Worm (Caenorhabditis elegans) whole organism, L1 larva: ENCODE measurements around the gene T04H1.5.

Experiments
- C04F5.9 ChIP-seq: sonication (generic microtip); optimal IDR thresholded peaks from 2 replicates; lab custom pipeline; 2016; ENCODE audit warnings: missing genetic modification characterization, missing compliant biosample characterization
- F16B12.6 ChIP-seq: fragments of 150-350 bp; optimal IDR thresholded peaks from 2 replicates; lab custom pipeline; 2014; ENCODE audit warnings: missing biosample characterization, missing genetic modification characterization
- aha-1 ChIP-seq: fragments of 150-350 bp; optimal IDR thresholded peaks from 2 replicates; lab custom pipeline; 2014; ENCODE audit warnings: missing biosample characterization, missing genetic modification characterization
- aly-2 ChIP-seq: fragments of 150-350 bp; optimal IDR thresholded peaks from 2 replicates; lab custom pipeline; 2014; ENCODE audit warnings: missing biosample characterization, missing genetic modification characterization
- ceh-63 ChIP-seq: fragments of 200-800 bp; sonication (Bioruptor generic); optimal IDR thresholded peaks from 2 replicates; lab custom pipeline; 2018; ENCODE audit warnings: mild to moderate bottlenecking, missing genetic modification characterization, missing compliant biosample characterization
- ceh-8 ChIP-seq: fragments of 200-800 bp; sonication (Bioruptor generic); optimal IDR thresholded peaks from 2 replicates; lab custom pipeline; 2018; ENCODE audit warnings: mild to moderate bottlenecking, missing genetic modification characterization, moderate library complexity, missing compliant biosample characterization
- ceh-82 ChIP-seq, 3 experiments: fragments of 150-350 bp in 1 of 3; sonication (generic microtip) in 2 of 3; optimal IDR thresholded peaks; 2 replicates each; lab custom pipeline; 2014 to 2017; ENCODE audit warnings: missing biosample characterization in 3 of 3, missing genetic modification characterization in 3 of 3
- ceh-88 ChIP-seq: fragments of 200-800 bp; sonication (Bioruptor generic); IDR thresholded peaks from 2 replicates; pipeline ENCODE4 v1.3.6; 2022; ENCODE audit warnings: missing genetic modification characterization, missing compliant biosample characterization
- dpl-1 ChIP-seq, 3 experiments: fragments of 150-350 bp in 2 of 3; sonication (generic microtip) in 1 of 3; optimal IDR thresholded peaks; 2 replicates each; lab custom pipeline; 2014 to 2017; ENCODE audit warnings: missing biosample characterization in 3 of 3, missing genetic modification characterization in 3 of 3, missing genetic modification reagents in 3 of 3
- dsc-1 ChIP-seq: sonication (generic microtip); optimal IDR thresholded peaks from 2 replicates; lab custom pipeline; 2016; ENCODE audit warnings: mild to moderate bottlenecking, missing genetic modification characterization, missing compliant biosample characterization
- efl-1 ChIP-seq, 4 experiments: fragments of 150-350 bp; optimal IDR thresholded peaks in 3 of 4; peaks in 1 of 4; 1 replicate in 1 of 4; 2 replicates in 3 of 4; lab custom pipeline; 2014; ENCODE audit warnings: missing biosample characterization in 2 of 4, missing genetic modification characterization in 2 of 4, missing genetic modification reagents in 2 of 4
- elt-3 ChIP-seq, 6 experiments: fragments of 150-350 bp in 1 of 6; sonication (generic microtip); optimal IDR thresholded peaks; 2 replicates each; lab custom pipeline; 2017 to 2018; ENCODE audit warnings: missing biosample characterization in 6 of 6, missing genetic modification characterization in 6 of 6, inconsistent platforms in 1 of 6
- fkh-8 ChIP-seq: sonication (generic microtip); optimal IDR thresholded peaks from 2 replicates; lab custom pipeline; 2016; ENCODE audit warnings: mild to moderate bottlenecking, missing genetic modification characterization, missing compliant biosample characterization
- fos-1 ChIP-seq: fragments of 150-350 bp; optimal IDR thresholded peaks from 2 replicates; lab custom pipeline; 2014; ENCODE audit warnings: missing biosample characterization, missing genetic modification characterization
- hlh-17 ChIP-seq: fragments of 200-800 bp; sonication (Bioruptor generic); optimal IDR thresholded peaks from 2 replicates; lab custom pipeline; 2018; ENCODE audit warnings: missing genetic modification characterization, mild to moderate bottlenecking, missing compliant biosample characterization, moderate library complexity, borderline replicate concordance
- hlh-4 ChIP-seq: sonication (generic microtip); optimal IDR thresholded peaks from 2 replicates; lab custom pipeline; 2016; ENCODE audit warnings: mild to moderate bottlenecking, missing genetic modification characterization, missing compliant biosample characterization
- irx-1 ChIP-seq: sonication (generic microtip); optimal IDR thresholded peaks from 2 replicates; lab custom pipeline; 2016; ENCODE audit warnings: missing genetic modification characterization, missing compliant biosample characterization
- jun-1 ChIP-seq: fragments of 150-350 bp; optimal IDR thresholded peaks from 2 replicates; lab custom pipeline; 2014; ENCODE audit warnings: missing biosample characterization, missing genetic modification reagents, missing genetic modification characterization
- lin-13 ChIP-seq: fragments of 150-350 bp; optimal IDR thresholded peaks from 2 replicates; lab custom pipeline; 2014; ENCODE audit warnings: missing biosample characterization, missing genetic modification reagents, missing genetic modification characterization
- lsy-2 ChIP-seq, 2 experiments: fragments of 150-350 bp; optimal IDR thresholded peaks; 2 replicates each; lab custom pipeline; 2014; ENCODE audit warnings: missing biosample characterization in 2 of 2, missing genetic modification characterization in 2 of 2
- mdl-1 ChIP-seq, 2 experiments: fragments of 150-350 bp; optimal IDR thresholded peaks; 2 replicates each; lab custom pipeline; 2014 to 2017; ENCODE audit warnings: missing biosample characterization in 2 of 2, missing genetic modification characterization in 2 of 2, inconsistent platforms in 1 of 2
- nhr-28 ChIP-seq: fragments of 150-350 bp; optimal IDR thresholded peaks from 2 replicates; lab custom pipeline; 2014; ENCODE audit warnings: missing biosample characterization, missing genetic modification characterization
- nhr-47 ChIP-seq: sonication (generic microtip); optimal IDR thresholded peaks from 2 replicates; lab custom pipeline; 2016; ENCODE audit warnings: mild to moderate bottlenecking, missing genetic modification characterization, moderate library complexity, missing compliant biosample characterization
- nhr-71 ChIP-seq: sonication (generic microtip); optimal IDR thresholded peaks from 2 replicates; lab custom pipeline; 2016; ENCODE audit warnings: mild to moderate bottlenecking, missing genetic modification characterization, moderate library complexity, missing compliant biosample characterization
- nhr-85 ChIP-seq: sonication (generic microtip); peaks from one replicate; lab custom pipeline; 2016; ENCODE audit warnings: missing genetic modification characterization, inconsistent platforms, missing compliant biosample characterization
- pag-3 ChIP-seq: sonication (generic microtip); optimal IDR thresholded peaks from 2 replicates; lab custom pipeline; 2017; ENCODE audit warnings: missing genetic modification characterization, mild to moderate bottlenecking, missing compliant biosample characterization, antibody characterized with exemption, borderline replicate concordance; ENCODE audit not compliant: insufficient read depth
- pax-3 ChIP-seq: fragments of 200-800 bp; sonication (Bioruptor generic); optimal IDR thresholded peaks from 2 replicates; lab custom pipeline; 2018; ENCODE audit warnings: mild to moderate bottlenecking, missing genetic modification characterization, moderate library complexity, missing compliant biosample characterization
- skn-1 ChIP-seq: fragments of 150-350 bp; optimal IDR thresholded peaks from 2 replicates; lab custom pipeline; 2014; ENCODE audit warnings: missing biosample characterization, missing genetic modification characterization
- sptf-1 ChIP-seq: fragments of 150-350 bp; optimal IDR thresholded peaks from 2 replicates; lab custom pipeline; 2014; ENCODE audit warnings: missing biosample characterization, missing genetic modification characterization
- tlp-1 ChIP-seq: fragments of 150-350 bp; optimal IDR thresholded peaks from 2 replicates; lab custom pipeline; 2014; ENCODE audit warnings: missing biosample characterization, missing genetic modification characterization
- unc-30 ChIP-seq: sonication (generic microtip); optimal IDR thresholded peaks from 2 replicates; lab custom pipeline; 2017; ENCODE audit warnings: missing biosample characterization, missing genetic modification characterization
- unc-98 ChIP-seq: fragments of 200-800 bp; sonication (Bioruptor generic); IDR thresholded peaks from 2 replicates; pipeline ENCODE4 v1.3.6; 2022; ENCODE audit warnings: missing genetic modification characterization, missing compliant biosample characterization
- xbp-1 ChIP-seq: sonication (generic microtip); optimal IDR thresholded peaks from 2 replicates; lab custom pipeline; 2016; ENCODE audit warnings: missing genetic modification characterization, missing compliant biosample characterization
- zag-1 ChIP-seq: fragments of 150-350 bp; optimal IDR thresholded peaks from 2 replicates; lab custom pipeline; 2014; ENCODE audit warnings: missing biosample characterization, missing genetic modification characterization
- zip-4 ChIP-seq: fragments of 200-800 bp; sonication (Bioruptor generic); optimal IDR thresholded peaks from 2 replicates; lab custom pipeline; 2018; ENCODE audit warnings: mild to moderate bottlenecking, missing genetic modification characterization, moderate library complexity, missing compliant biosample characterization

Gene T04H1.5

DNA sequence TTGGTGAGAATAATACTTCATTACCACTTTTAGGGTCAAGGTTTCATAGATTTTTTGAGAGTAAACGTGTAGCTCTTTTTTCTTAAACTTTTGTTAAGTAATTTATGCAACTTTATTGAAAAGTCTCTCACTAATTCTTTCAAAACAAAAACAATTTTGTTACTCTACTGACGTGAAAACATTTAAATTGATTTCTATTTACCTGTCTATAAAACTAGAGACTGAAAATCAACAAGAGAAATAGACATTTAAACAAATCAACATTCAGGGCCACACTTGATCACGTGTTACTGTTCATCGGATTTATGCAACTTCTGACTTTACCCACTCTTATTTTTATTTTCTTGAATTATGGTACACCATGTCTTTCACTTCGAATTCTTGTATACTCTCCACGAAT lies 5.3 kb downstream of the T04H1.5 start, which contains the start of gene ugt-55:
TSS of gene ugt-55 (plus strand) at position 301 of the 400 bp plus-strand sequence.
- TF ChIP-seq lin-13 (GFP tag; lab: Kevin White, UChicago) = no peak
- no peak for TF ChIP-seq dpl-1 (GFP tag; optimal IDR thresholded peaks at IDR 0.05; lab: Kevin White, UChicago)
- TF ChIP-seq nhr-85 (tag; lab: Kevin White, UChicago) = peak; percentile 45
- no peak for TF ChIP-seq unc-30
- TF ChIP-seq, all 84 proteins: peak for 1

- TF ChIP-seq dsc-1 (tag; lab: Kevin White, UChicago) (peak; percentile 40), zag-1 (tag; lab: Kevin White, UChicago) (no peak), nhr-28 (tag; lab: Kevin White, UChicago) (no peak), fkh-8 (peak; percentile 13), hlh-4 (tag; lab: Kevin White, UChicago) (no peak), pax-3 (tag; lab: Kevin White, UChicago) (peak; percentile 28)
- TF ChIP-seq, all 84 proteins: peak for 3
Observed at ce11 chrV:12258922-12259321, 7.8 kb downstream of the T04H1.5 start, which contains the start of gene ugt-56. ugt-56 (plus strand) TSS chrV:12258982.

ce11 chrV:12261377-12261776 lies 10.2 kb downstream of the T04H1.5 start, which contains the start of gene tbb-6:
tbb-6 (plus strand) TSS chrV:12261531.
- TF ChIP-seq dsc-1 (tag; lab: Kevin White, UChicago) (no peak), irx-1 (no peak), aly-2 (no peak), F16B12.6 (no peak), jun-1 (tag; lab: Kevin White, UChicago) (no peak), C04F5.9 (tag; lab: Kevin White, UChicago) (no peak), lsy-2 (tag; optimal IDR thresholded peaks at IDR 0.05; lab: Kevin White, UChicago) (no peak), ceh-8 (no peak), aha-1 (tag; lab: Kevin White, UChicago) (no peak), nhr-47 (tag; lab: Kevin White, UChicago) (no peak), ceh-63 (no peak), hlh-17 (GFP tag; lab: Kevin White, UChicago) (no peak), fkh-8 (no peak), ceh-82 (tag; optimal IDR thresholded peaks at IDR 0.05; lab: Kevin White, UChicago) (no peak), unc-30 (no peak), pag-3 (no peak), sptf-1 (tag; lab: Kevin White, UChicago) (no peak), fos-1 (tag; lab: Kevin White, UChicago) (no peak), elt-3 (tag; optimal IDR thresholded peaks at IDR 0.05; lab: Kevin White, UChicago) (no peak), nhr-28 (tag; lab: Kevin White, UChicago) (no peak), unc-98 (no peak), nhr-71 (tag; lab: Kevin White, UChicago) (peak; percentile 46), mdl-1 (tag; optimal IDR thresholded peaks at IDR 0.05; lab: Kevin White, UChicago) (no peak), zip-4 (GFP tag; lab: Kevin White, UChicago) (peak; percentile 75), zag-1 (tag; lab: Kevin White, UChicago) (no peak), nhr-85 (tag; lab: Kevin White, UChicago) (no peak), ceh-88 (no peak), skn-1 (tag; lab: Kevin White, UChicago) (peak; percentile 48), xbp-1 (no peak), efl-1 (optimal IDR thresholded peaks at IDR 0.05; lab: Kevin White, UChicago) (no peak), efl-1 (GFP tag; optimal IDR thresholded peaks at IDR 0.05 in 1 of 2; lab: Kevin White, UChicago) (peak in 1 of 2 experiments; percentile 4), tlp-1 (tag; lab: Kevin White, UChicago) (no peak)
- TF ChIP-seq, all 84 proteins: peak for 4

DNA sequence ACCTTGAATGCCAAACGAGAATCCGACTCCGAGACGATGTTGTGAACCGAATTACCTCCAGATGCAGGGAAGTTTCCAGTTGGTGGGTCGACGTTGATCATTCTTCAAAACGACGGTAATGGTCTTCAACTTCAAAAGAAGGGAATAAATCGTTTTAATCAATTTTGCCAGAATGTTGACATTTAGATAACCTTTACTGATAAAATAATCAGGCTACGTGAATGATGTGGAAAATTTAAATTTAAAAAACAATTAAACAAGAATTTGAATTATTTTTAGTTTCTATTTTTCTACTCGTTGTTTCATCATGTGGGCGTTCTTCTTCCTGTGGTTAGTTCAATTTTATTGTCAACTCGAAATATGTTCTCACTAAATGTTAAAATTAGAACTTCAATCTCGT lies 12.6 kb downstream of the T04H1.5 start, which contains the start of gene ssp-35:
TSS of gene ssp-35 (minus strand) at position 101 of the 400 bp plus-strand sequence.
- TF ChIP-seq efl-1 (optimal IDR thresholded peaks at IDR 0.05; lab: Kevin White, UChicago) = no peak
- peak in 1 of 2 experiments; percentile 48 for TF ChIP-seq efl-1 (GFP tag; optimal IDR thresholded peaks at IDR 0.05 in 1 of 2; lab: Kevin White, UChicago)
- no peak for TF ChIP-seq skn-1 (tag; lab: Kevin White, UChicago)
